Fruit fly (Drosophila melanogaster): ENCODE data around the gene crp.

crp gene

DNA sequence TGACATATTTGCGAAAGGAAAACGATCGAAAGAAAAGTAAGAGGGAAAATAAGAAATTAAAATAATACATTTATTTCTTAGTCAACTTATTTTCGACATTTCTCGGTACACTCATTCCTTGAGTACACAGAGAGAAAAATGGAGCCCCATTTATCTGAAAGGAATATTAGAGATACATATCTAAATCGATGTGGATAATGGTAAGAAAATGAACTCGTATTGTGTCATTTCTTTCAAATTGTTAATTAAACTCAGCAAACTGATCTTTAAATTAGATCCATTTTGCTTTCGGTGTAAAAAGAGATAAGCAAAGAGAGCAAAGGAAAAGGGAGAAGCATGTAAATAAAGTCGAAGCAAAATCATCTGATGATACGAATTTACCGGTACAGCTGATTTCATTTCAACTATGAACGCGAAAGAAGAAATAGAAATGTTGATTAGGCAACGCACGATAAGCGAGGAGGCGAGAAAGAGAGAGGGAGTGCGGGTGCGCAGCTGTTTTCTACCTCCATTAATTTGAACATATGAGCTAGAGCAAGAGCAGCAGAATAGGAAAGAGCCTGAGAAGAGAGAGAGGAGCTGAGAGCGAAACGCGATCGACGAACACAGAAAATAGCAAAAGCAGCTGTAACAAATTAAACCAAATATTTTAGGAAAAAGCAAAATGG, 1.7 kb downstream of the crp start:
- TF ChIP-seq CG11617 (GFP tag; optimal IDR thresholded peaks at IDR 0.05) (no peak), CG1620 (GFP tag; optimal IDR thresholded peaks at IDR 0.05) (peak; percentile 30), tj (GFP tag; optimal IDR thresholded peaks at IDR 0.05) (no peak), pad (GFP tag; optimal IDR thresholded peaks at IDR 0.05) (no peak), toe (GFP tag; optimal IDR thresholded peaks at IDR 0.05) (peak; percentile 22), Hr96 (GFP tag; optimal IDR thresholded peaks at IDR 0.05) (no peak), Mnt (GFP tag; optimal IDR thresholded peaks at IDR 0.05) (peak; percentile 21), kay (GFP tag; ENCODE audit: borderline replicate concordance) (peak; percentile 90), bab1 (GFP tag; optimal IDR thresholded peaks at IDR 0.05) (peak; percentile 62), Crg-1 (GFP tag; optimal IDR thresholded peaks at IDR 0.05) (no peak), CG33017 (tag; optimal IDR thresholded peaks at IDR 0.05) (peak; percentile 86), CG14711 (tag; optimal IDR thresholded peaks at IDR 0.05) (peak; percentile 86), CG7045 (GFP tag; optimal IDR thresholded peaks at IDR 0.05) (peak; percentile 35), Clk (GFP tag; optimal IDR thresholded peaks at IDR 0.05) (peak; percentile 54), ovo (GFP tag; optimal IDR thresholded peaks at IDR 0.05) (no peak), CG12768 (GFP tag; optimal IDR thresholded peaks at IDR 0.05) (peak; percentile 6), cic (GFP tag; optimal IDR thresholded peaks at IDR 0.05) (no peak), CG7101 (tag; optimal IDR thresholded peaks at IDR 0.05) (peak; percentile 83), CG5204 (GFP tag; optimal IDR thresholded peaks at IDR 0.05) (peak; percentile 45), cnc (optimal IDR thresholded peaks at IDR 0.05) (no peak)

dm6 chr2L:16284306-16285299, 2.9 kb downstream of the crp start:
- TF ChIP-seq CG7101 (tag; optimal IDR thresholded peaks at IDR 0.05) (peak; percentile 70), kay (GFP tag; ENCODE audit: borderline replicate concordance) (peak; percentile 97), CG14711 (tag; optimal IDR thresholded peaks at IDR 0.05) (peak; percentile 57), bab1 (GFP tag; optimal IDR thresholded peaks at IDR 0.05) (peak; percentile 76), Clk (GFP tag; optimal IDR thresholded peaks at IDR 0.05) (peak; percentile 62), pad (GFP tag; optimal IDR thresholded peaks at IDR 0.05) (peak; percentile 100), CG33017 (tag; optimal IDR thresholded peaks at IDR 0.05) (peak; percentile 79), CG1620 (GFP tag; optimal IDR thresholded peaks at IDR 0.05) (peak; percentile 22), toe (GFP tag; optimal IDR thresholded peaks at IDR 0.05) (no peak), CG7045 (GFP tag; optimal IDR thresholded peaks at IDR 0.05) (peak; percentile 72), CG5204 (GFP tag; optimal IDR thresholded peaks at IDR 0.05) (peak; percentile 77), tj (GFP tag; optimal IDR thresholded peaks at IDR 0.05) (peak; percentile 42), Mnt (GFP tag; optimal IDR thresholded peaks at IDR 0.05) (peak; percentile 94), CG12768 (GFP tag; optimal IDR thresholded peaks at IDR 0.05) (peak; percentile 81), cic (GFP tag; optimal IDR thresholded peaks at IDR 0.05) (peak; percentile 100), CG11617 (GFP tag; optimal IDR thresholded peaks at IDR 0.05) (peak; percentile 53), Hr96 (GFP tag; optimal IDR thresholded peaks at IDR 0.05) (peak; percentile 15), ovo (GFP tag; optimal IDR thresholded peaks at IDR 0.05) (peak; percentile 25), Crg-1 (GFP tag; optimal IDR thresholded peaks at IDR 0.05) (peak; percentile 54), cnc (optimal IDR thresholded peaks at IDR 0.05) (no peak)

DNA sequence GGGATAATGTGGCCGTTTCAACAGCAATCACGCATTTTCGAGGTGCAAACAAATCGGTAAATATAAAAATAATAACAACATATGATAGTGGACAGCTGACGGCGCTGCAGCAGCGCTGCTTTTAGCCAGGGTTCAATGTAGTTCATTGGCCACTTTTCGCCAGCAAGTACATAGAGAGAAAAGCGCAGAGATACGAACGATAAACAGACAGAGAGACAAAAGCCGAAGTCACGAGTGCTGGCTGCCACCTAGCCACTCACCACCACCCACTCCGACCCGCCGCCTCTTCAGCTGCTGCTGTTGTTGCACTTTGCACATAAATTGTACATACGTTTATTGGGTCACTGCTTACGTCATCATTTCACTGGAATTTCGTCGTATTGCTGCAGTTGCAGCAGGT, 4.7 kb downstream of the crp start:
- TF ChIP-seq tj (GFP tag; optimal IDR thresholded peaks at IDR 0.05) (peak; percentile 80), toe (GFP tag; optimal IDR thresholded peaks at IDR 0.05) (no peak), Hr96 (GFP tag; optimal IDR thresholded peaks at IDR 0.05) (no peak), kay (GFP tag; ENCODE audit: borderline replicate concordance) (peak; percentile 43)

dm6 chr2L:16282077-16282471, 5.5 kb downstream of the crp start:
- TF ChIP-seq CG1620 (GFP tag; optimal IDR thresholded peaks at IDR 0.05) (no peak), Mnt (GFP tag; optimal IDR thresholded peaks at IDR 0.05) (no peak), Crg-1 (GFP tag; optimal IDR thresholded peaks at IDR 0.05) (no peak), CG7101 (tag; optimal IDR thresholded peaks at IDR 0.05) (no peak), kay (GFP tag; ENCODE audit: borderline replicate concordance) (no peak), cic (GFP tag; optimal IDR thresholded peaks at IDR 0.05) (no peak), pad (GFP tag; optimal IDR thresholded peaks at IDR 0.05) (no peak)

DNA sequence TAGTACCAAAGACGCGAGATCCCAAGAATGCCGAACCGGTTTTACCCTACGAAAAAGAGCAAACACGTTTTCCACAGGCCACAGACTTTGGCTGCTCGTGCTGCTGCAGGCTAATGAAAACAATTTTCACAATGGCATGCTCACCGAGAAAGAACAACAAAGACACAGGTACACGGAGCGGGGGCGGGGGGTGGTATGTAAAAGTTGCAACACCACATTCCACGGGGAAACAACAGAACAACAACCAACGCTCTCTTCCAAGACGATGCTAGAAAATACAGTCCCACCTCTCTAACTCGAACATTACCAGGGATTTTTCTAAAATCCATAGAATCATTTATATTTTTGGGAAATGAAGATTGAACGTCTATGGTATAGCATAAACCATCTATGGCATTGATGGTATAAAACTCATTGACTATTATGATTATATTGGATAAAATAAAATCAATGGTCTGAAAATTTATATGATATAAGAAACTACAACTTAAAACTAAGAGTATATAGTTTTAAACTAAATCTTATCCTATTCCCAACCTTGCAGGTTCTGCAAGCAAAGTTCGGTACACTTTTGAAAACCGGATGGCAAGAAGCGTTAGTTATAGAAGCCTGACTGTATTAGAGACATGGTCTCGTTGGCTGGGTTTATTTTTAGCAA, 6.0 kb downstream of the crp start:
- TF ChIP-seq Hr96 (GFP tag; optimal IDR thresholded peaks at IDR 0.05) (no peak), CG7101 (tag; optimal IDR thresholded peaks at IDR 0.05) (no peak), bab1 (GFP tag; optimal IDR thresholded peaks at IDR 0.05) (no peak), CG1620 (GFP tag; optimal IDR thresholded peaks at IDR 0.05) (no peak), Crg-1 (GFP tag; optimal IDR thresholded peaks at IDR 0.05) (no peak), ovo (GFP tag; optimal IDR thresholded peaks at IDR 0.05) (no peak), cic (GFP tag; optimal IDR thresholded peaks at IDR 0.05) (no peak), CG5204 (GFP tag; optimal IDR thresholded peaks at IDR 0.05) (no peak), CG33017 (tag; optimal IDR thresholded peaks at IDR 0.05) (no peak), CG14711 (tag; optimal IDR thresholded peaks at IDR 0.05) (no peak), Mnt (GFP tag; optimal IDR thresholded peaks at IDR 0.05) (no peak), tj (GFP tag; optimal IDR thresholded peaks at IDR 0.05) (no peak)

All from whole organism, adult.